Worm (Caenorhabditis elegans) whole organism, mixed stage, embryonic: ENCODE results near the gene fbxb-40.

ENCODE experiments used
- ces-1 ChIP-seq: fragments of 150-350 bp; optimal IDR thresholded peaks from 2 replicates; lab custom pipeline; 2014; ENCODE audit warnings: missing biosample characterization, missing genetic modification reagents, missing genetic modification characterization
- lin-13 ChIP-seq: fragments of 150-350 bp; optimal IDR thresholded peaks from 2 replicates; lab custom pipeline; 2014; ENCODE audit warnings: missing biosample characterization, missing genetic modification characterization
- nhr-237 ChIP-seq: fragments of 150-350 bp; optimal IDR thresholded peaks from 2 replicates; lab custom pipeline; 2014; ENCODE audit warnings: missing biosample characterization, missing genetic modification characterization
- pha-4 ChIP-seq: fragments of 150-350 bp; optimal IDR thresholded peaks from 2 replicates; lab custom pipeline; 2018; ENCODE audit warnings: missing biosample characterization, missing genetic modification reagents, missing genetic modification characterization
- snpc-4 ChIP-seq: fragments of 150-350 bp; optimal IDR thresholded peaks from 2 replicates; lab custom pipeline; 2014; ENCODE audit warnings: missing biosample characterization, missing genetic modification characterization
- unc-62 ChIP-seq: fragments of 150-350 bp; optimal IDR thresholded peaks from 2 replicates; lab custom pipeline; 2014; ENCODE audit warnings: missing biosample characterization, missing genetic modification reagents, missing genetic modification characterization
- zip-8 ChIP-seq: fragments of 150-350 bp; optimal IDR thresholded peaks from 2 replicates; lab custom pipeline; 2014; ENCODE audit warnings: missing biosample characterization, missing genetic modification characterization

ce11 chrII:1001351-1001750 lies 48.4 kb downstream of the fbxb-40 start, which contains the start of the genes fbxb-30 and F45D11.5:
- TF ChIP-seq snpc-4 (tag; lab: Kevin White, UChicago): no peak
- no peak for TF ChIP-seq pha-4 (tag; lab: Kevin White, UChicago)
- TF ChIP-seq unc-62 (GFP tag; lab: Kevin White, UChicago): no peak
- no peak for TF ChIP-seq zip-8 (tag; lab: Kevin White, UChicago)
- TF ChIP-seq lin-13 (tag; lab: Kevin White, UChicago): no peak
- TF ChIP-seq ces-1 (GFP tag; lab: Kevin White, UChicago): no peak
- TF ChIP-seq nhr-237 (tag; lab: Kevin White, UChicago): no peak
